Fruit fly (Drosophila melanogaster) whole organism, embryonic: Measurements from ENCODE around the gene CG14237.

Experiments
- B-H2 ChIP-seq: fragments of 200-800 bp; sonication (Bioruptor generic); optimal IDR thresholded peaks from 2 replicates; lab custom pipeline; 2018; ENCODE audit warnings: missing biosample characterization, mild to moderate bottlenecking, missing genetic modification characterization
- Bteb2 ChIP-seq: fragments of 200-800 bp; sonication (Bioruptor generic); optimal IDR thresholded peaks from 2 replicates; lab custom pipeline; 2016; ENCODE audit warnings: missing biosample characterization, missing genetic modification characterization
- CG10147 ChIP-seq: fragments of 200-800 bp; sonication (Bioruptor generic); optimal IDR thresholded peaks from 2 replicates; lab custom pipeline; 2019; ENCODE audit warnings: missing biosample characterization, mild to moderate bottlenecking, missing genetic modification characterization, moderate library complexity
- CG10543 ChIP-seq: fragments of 200-800 bp; sonication (Bioruptor generic); optimal IDR thresholded peaks from 3 replicates; lab custom pipeline; 2017; ENCODE audit warnings: missing biosample characterization, mild to moderate bottlenecking, missing genetic modification characterization, moderate library complexity
- CG11085 ChIP-seq: fragments of 200-800 bp; sonication (Bioruptor generic); IDR thresholded peaks from 2 replicates; pipeline ENCODE4 v1.3.6; 2022; ENCODE audit warnings: missing biosample characterization, missing genetic modification characterization
- CG11560 ChIP-seq: fragments of 200-800 bp; sonication (Bioruptor generic); IDR thresholded peaks from 3 replicates; pipeline ENCODE4 v1.3.6; 2022; ENCODE audit warnings: missing biosample characterization, missing genetic modification characterization
- CG13123 ChIP-seq: fragments of 200-800 bp; sonication (Bioruptor generic); optimal IDR thresholded peaks from 2 replicates; lab custom pipeline; 2016; ENCODE audit warnings: missing biosample characterization, missing genetic modification characterization
- CG14965 ChIP-seq: fragments of 200-800 bp; sonication (Bioruptor generic); optimal IDR thresholded peaks from 2 replicates; lab custom pipeline; 2016; ENCODE audit warnings: missing biosample characterization, missing genetic modification characterization, borderline replicate concordance
- CG15073 ChIP-seq: fragments of 200-800 bp; sonication (Bioruptor generic); optimal IDR thresholded peaks from 2 replicates; lab custom pipeline; 2016; ENCODE audit warnings: missing biosample characterization, missing genetic modification characterization
- CG16813 ChIP-seq: fragments of 200-800 bp; sonication (Bioruptor generic); IDR thresholded peaks from 3 replicates; pipeline ENCODE4 v1.3.6; 2022; ENCODE audit warnings: missing biosample characterization, missing genetic modification characterization; ENCODE audit not compliant: partially characterized antibody
- CG16863 ChIP-seq: fragments of 200-800 bp; sonication (Bioruptor generic); optimal IDR thresholded peaks from 3 replicates; lab custom pipeline; 2016; ENCODE audit warnings: missing biosample characterization, missing genetic modification characterization
- CG17568 ChIP-seq: fragments of 200-800 bp; sonication (Bioruptor generic); optimal IDR thresholded peaks from 2 replicates; lab custom pipeline; 2018; ENCODE audit warnings: missing biosample characterization, mild to moderate bottlenecking, missing genetic modification characterization, moderate library complexity
- CG30020 ChIP-seq: fragments of 200-800 bp; optimal IDR thresholded peaks from 2 replicates; lab custom pipeline; 2019; ENCODE audit warnings: missing biosample characterization, mild to moderate bottlenecking, missing genetic modification characterization, moderate library complexity
- CG30431 ChIP-seq: fragments of 200-800 bp; sonication (Bioruptor generic); optimal IDR thresholded peaks from 2 replicates; lab custom pipeline; 2017; ENCODE audit warnings: missing biosample characterization, missing genetic modification characterization
- CG33213 ChIP-seq: fragments of 200-800 bp; sonication (Bioruptor generic); optimal IDR thresholded peaks from 3 replicates; lab custom pipeline; 2016; ENCODE audit warnings: missing biosample characterization, missing genetic modification characterization
- CG4328 ChIP-seq: fragments of 200-800 bp; sonication (Bioruptor generic); optimal IDR thresholded peaks from 3 replicates; lab custom pipeline; 2017; ENCODE audit warnings: missing biosample characterization, missing genetic modification reagents, missing genetic modification characterization
- CG4617 ChIP-seq: fragments of 200-800 bp; sonication (Bioruptor generic); optimal IDR thresholded peaks from 3 replicates; lab custom pipeline; 2016; ENCODE audit warnings: missing biosample characterization, missing genetic modification characterization, borderline replicate concordance
- CG6813 ChIP-seq: fragments of 200-800 bp; sonication (Bioruptor generic); optimal IDR thresholded peaks from 2 replicates; lab custom pipeline; 2017; ENCODE audit warnings: missing biosample characterization, missing genetic modification characterization, mild to moderate bottlenecking, moderate library complexity, missing genetic modification reagents
- CG7357 ChIP-seq: fragments of 200-800 bp; sonication (Bioruptor generic); IDR thresholded peaks from 3 replicates; pipeline ENCODE4 v1.3.6; 2022; ENCODE audit warnings: missing biosample characterization, missing genetic modification characterization
- CG7786 ChIP-seq: fragments of 200-800 bp; sonication (Bioruptor generic); optimal IDR thresholded peaks from 2 replicates; lab custom pipeline; 2016; ENCODE audit warnings: missing biosample characterization, missing genetic modification characterization
- Camta ChIP-seq: fragments of 200-800 bp; sonication (Bioruptor generic); optimal IDR thresholded peaks from 2 replicates; lab custom pipeline; 2016; ENCODE audit warnings: missing biosample characterization, missing genetic modification characterization
- Dad ChIP-seq: fragments of 200-800 bp; sonication (Bioruptor generic); optimal IDR thresholded peaks from 3 replicates; lab custom pipeline; 2016; ENCODE audit warnings: missing biosample characterization, missing genetic modification characterization
- Deaf1 ChIP-seq: fragments of 200-800 bp; optimal IDR thresholded peaks from 3 replicates; lab custom pipeline; 2019; ENCODE audit warnings: missing biosample characterization, mild to moderate bottlenecking, missing genetic modification characterization, moderate library complexity
- Dip2 ChIP-seq: fragments of 200-800 bp; sonication (Bioruptor generic); IDR thresholded peaks from 2 replicates; pipeline ENCODE4 v1.3.6; 2022; ENCODE audit warnings: missing biosample characterization, missing genetic modification characterization
- Doc2 ChIP-seq: fragments of 200-800 bp; sonication (Bioruptor generic); IDR thresholded peaks from 2 replicates; pipeline ENCODE4 v1.3.6; 2022; ENCODE audit warnings: missing biosample characterization, missing genetic modification characterization
- Dp ChIP-seq: fragments of 200-800 bp; sonication (Bioruptor generic); optimal IDR thresholded peaks from 2 replicates; lab custom pipeline; 2018; ENCODE audit warnings: missing biosample characterization, mild to moderate bottlenecking, missing genetic modification characterization, moderate library complexity
- E2f2 ChIP-seq: fragments of 200-800 bp; sonication (Bioruptor generic); IDR thresholded peaks from 2 replicates; pipeline ENCODE4 v1.3.6; 2022; ENCODE audit warnings: missing biosample characterization, missing genetic modification characterization
- Fer2 ChIP-seq: fragments of 200-800 bp; sonication (Bioruptor generic); optimal IDR thresholded peaks from 2 replicates; lab custom pipeline; 2018; ENCODE audit warnings: missing biosample characterization, mild to moderate bottlenecking, missing genetic modification characterization, moderate library complexity
- HHEX ChIP-seq: fragments of 200-800 bp; sonication (Bioruptor generic); optimal IDR thresholded peaks from 3 replicates; lab custom pipeline; 2017; ENCODE audit warnings: missing biosample characterization, mild to moderate bottlenecking, missing genetic modification characterization, missing genetic modification reagents
- HLH4C ChIP-seq: fragments of 200-800 bp; sonication (Bioruptor generic); IDR thresholded peaks from 3 replicates; pipeline ENCODE4 v1.3.6; 2022; ENCODE audit warnings: missing biosample characterization, missing genetic modification characterization; ENCODE audit not compliant: partially characterized antibody
- Hr39 ChIP-seq: fragments of >200 bp; optimal IDR thresholded peaks from 2 replicates; lab custom pipeline; 2017
- Sox102F ChIP-seq: fragments of 200-800 bp; sonication (Bioruptor generic); optimal IDR thresholded peaks from 2 replicates; lab custom pipeline; 2018; ENCODE audit warnings: missing biosample characterization, mild to moderate bottlenecking, missing genetic modification characterization, moderate library complexity
- Xbp1 ChIP-seq: fragments of 200-800 bp; sonication (Bioruptor generic); optimal IDR thresholded peaks from 3 replicates; lab custom pipeline; 2016; ENCODE audit warnings: missing biosample characterization, mild to moderate bottlenecking, missing genetic modification characterization
- amos ChIP-seq: fragments of 200-800 bp; sonication (Bioruptor generic); IDR thresholded peaks from 2 replicates; pipeline ENCODE4 v1.3.6; 2022; ENCODE audit warnings: missing biosample characterization, missing genetic modification characterization; ENCODE audit not compliant: partially characterized antibody
- ash1 ChIP-seq: fragments of 200-800 bp; sonication (Bioruptor generic); optimal IDR thresholded peaks from 2 replicates; lab custom pipeline; 2018; ENCODE audit warnings: missing biosample characterization, mild to moderate bottlenecking, missing genetic modification characterization
- caup ChIP-seq: fragments of 200-800 bp; sonication (Bioruptor generic); optimal IDR thresholded peaks from 3 replicates; lab custom pipeline; 2017; ENCODE audit warnings: missing biosample characterization, mild to moderate bottlenecking, missing genetic modification characterization, moderate library complexity; ENCODE audit not compliant: severe bottlenecking
- crp ChIP-seq, 2 experiments: fragments of 200-800 bp; sonication (Bioruptor generic); optimal IDR thresholded peaks; 2 replicates in 1 of 2; 3 replicates in 1 of 2; lab custom pipeline; 2017; ENCODE audit warnings: missing biosample characterization in 2 of 2, missing genetic modification characterization in 2 of 2, mild to moderate bottlenecking in 1 of 2, moderate library complexity in 1 of 2
- emc ChIP-seq: fragments of 200-800 bp; sonication (Bioruptor generic); optimal IDR thresholded peaks from 2 replicates; lab custom pipeline; 2016; ENCODE audit warnings: missing biosample characterization, missing genetic modification characterization
- gcm2 ChIP-seq: fragments of 200-800 bp; sonication (Bioruptor generic); optimal IDR thresholded peaks from 2 replicates; lab custom pipeline; 2016; ENCODE audit warnings: missing biosample characterization, missing genetic modification characterization
- hb ChIP-seq: fragments of 200-800 bp; sonication (Bioruptor generic); IDR thresholded peaks from 3 replicates; pipeline ENCODE4 v1.3.6; 2022; ENCODE audit warnings: missing biosample characterization, missing genetic modification characterization; ENCODE audit not compliant: partially characterized antibody
- pros ChIP-seq: fragments of 200-800 bp; sonication (Bioruptor generic); optimal IDR thresholded peaks from 3 replicates; lab custom pipeline; 2019; ENCODE audit warnings: missing biosample characterization, mild to moderate bottlenecking, missing genetic modification characterization, moderate library complexity
- psq ChIP-seq: fragments of 200-800 bp; sonication (Bioruptor generic); optimal IDR thresholded peaks from 2 replicates; lab custom pipeline; 2017; ENCODE audit warnings: missing biosample characterization, missing genetic modification characterization
- repo ChIP-seq: fragments of 200-800 bp; sonication (Bioruptor generic); optimal IDR thresholded peaks from 2 replicates; lab custom pipeline; 2016; ENCODE audit warnings: missing biosample characterization, missing genetic modification characterization
- schlank ChIP-seq: fragments of 200-800 bp; sonication (Bioruptor generic); optimal IDR thresholded peaks from 2 replicates; lab custom pipeline; 2018; ENCODE audit warnings: missing biosample characterization, mild to moderate bottlenecking, missing genetic modification characterization
- sens ChIP-seq: fragments of 200-800 bp; sonication (Bioruptor generic); peaks from one replicate; lab custom pipeline; 2016; ENCODE audit warnings: missing biosample characterization, missing genetic modification characterization
- slbo ChIP-seq: fragments of 200-800 bp; sonication (Bioruptor generic); IDR thresholded peaks from 2 replicates; pipeline ENCODE4 v1.3.6; 2022; ENCODE audit warnings: missing biosample characterization, missing genetic modification characterization
- sob ChIP-seq: fragments of 200-800 bp; sonication (Bioruptor generic); IDR thresholded peaks from 2 replicates; pipeline ENCODE4 v1.3.6; 2022; ENCODE audit warnings: missing biosample characterization, missing genetic modification characterization
- sug ChIP-seq: fragments of 200-800 bp; optimal IDR thresholded peaks from 2 replicates; lab custom pipeline; 2019; ENCODE audit warnings: missing biosample characterization, mild to moderate bottlenecking, missing genetic modification characterization, moderate library complexity
- trh ChIP-seq: fragments of 200-800 bp; sonication (Bioruptor generic); optimal IDR thresholded peaks from 2 replicates; lab custom pipeline; 2016; ENCODE audit warnings: missing biosample characterization, missing genetic modification characterization
- zen2 ChIP-seq: fragments of 200-800 bp; sonication (Bioruptor generic); IDR thresholded peaks from 3 replicates; pipeline ENCODE4 v1.3.6; 2022; ENCODE audit warnings: missing biosample characterization, missing genetic modification characterization; ENCODE audit not compliant: partially characterized antibody

CG14237 gene

dm6 chr3R:26443875-26444511 is 12.7 kb upstream of the CG14237 start (continued):
- TF ChIP-seq CG13123 (GFP tag; lab: Kevin White, UChicago) = no peak
- TF ChIP-seq HHEX (GFP tag; lab: Kevin White, UChicago) = peak; percentile 40
- TF ChIP-seq hb = no peak
- TF ChIP-seq CG7357 (GFP tag; lab: Robert Waterston, UW) = no peak
- peak; percentile 20 for TF ChIP-seq CG6813
- no peak for TF ChIP-seq psq
- TF ChIP-seq CG4328 (GFP tag; lab: Kevin White, UChicago) = peak; percentile 33
- no peak for TF ChIP-seq trh
- TF ChIP-seq crp (GFP tag; optimal IDR thresholded peaks at IDR 0.05; lab: Kevin White, UChicago) = no peak
- TF ChIP-seq CG4617 (GFP tag; lab: Kevin White, UChicago) = no peak
- no peak for TF ChIP-seq Hr39 (lab: Kevin White, UChicago)
- TF ChIP-seq Doc2 (GFP tag; lab: Robert Waterston, UW) = no peak
- no peak for TF ChIP-seq CG16863 (GFP tag; lab: Kevin White, UChicago)
- no peak for TF ChIP-seq pros
- TF ChIP-seq schlank (tag; lab: Kevin White, UChicago) = no peak
- TF ChIP-seq sens (GFP tag; lab: Kevin White, UChicago) = peak; percentile 86
- TF ChIP-seq CG16813 (GFP tag; lab: Robert Waterston, UW) = no peak
- no peak for TF ChIP-seq CG11085
- no peak for TF ChIP-seq Dad (GFP tag; lab: Kevin White, UChicago)
- no peak for TF ChIP-seq CG17568
- peak; percentile 63 for TF ChIP-seq Sox102F (GFP tag; lab: Kevin White, UChicago)
- no peak for TF ChIP-seq CG7786
- peak; percentile 36 for TF ChIP-seq Deaf1
- no peak for TF ChIP-seq CG30020 (tag; lab: Kevin White, UChicago)
- TF ChIP-seq CG30431 (GFP tag; lab: Kevin White, UChicago) = no peak
- no peak for TF ChIP-seq repo (GFP tag; lab: Kevin White, UChicago)
- no peak for TF ChIP-seq zen2 (GFP tag; lab: Robert Waterston, UW)
- TF ChIP-seq caup (GFP tag; lab: Kevin White, UChicago) = no peak
- no peak for TF ChIP-seq CG15073 (GFP tag; lab: Kevin White, UChicago)
- no peak; the same call in 1 of the 2 replicates for TF ChIP-seq E2f2 (GFP tag; lab: Robert Waterston, UW)
- TF ChIP-seq Camta (GFP tag; lab: Kevin White, UChicago) = no peak
- TF ChIP-seq Dip2 (GFP tag; lab: Robert Waterston, UW) = no peak
- no peak for TF ChIP-seq gcm2 (GFP tag; lab: Kevin White, UChicago)
- TF ChIP-seq CG10147 (GFP tag; lab: Kevin White, UChicago) = peak; percentile 60
- no peak for TF ChIP-seq slbo (GFP tag; lab: Robert Waterston, UW)
- TF ChIP-seq sob (GFP tag; lab: Robert Waterston, UW) = no peak
- no peak for TF ChIP-seq Fer2
- TF ChIP-seq amos (GFP tag; lab: Robert Waterston, UW) = no peak
- peak; percentile 44 for TF ChIP-seq Xbp1
- no peak for TF ChIP-seq CG10543
- TF ChIP-seq ash1 (GFP tag; lab: Kevin White, UChicago) = no peak
- TF ChIP-seq CG33213 = no peak
- no peak for TF ChIP-seq HLH4C (GFP tag; lab: Robert Waterston, UW)
- TF ChIP-seq Dp (GFP tag; lab: Kevin White, UChicago) = no peak
- TF ChIP-seq CG11560 = no peak
- TF ChIP-seq Bteb2 (GFP tag; lab: Kevin White, UChicago) = no peak
- no peak for TF ChIP-seq B-H2
- TF ChIP-seq CG14965 (GFP tag; lab: Kevin White, UChicago) = no peak
- no peak for TF ChIP-seq emc (GFP tag; lab: Kevin White, UChicago)
- no peak for TF ChIP-seq sug (tag; lab: Kevin White, UChicago)
